Fruit fly (Drosophila melanogaster): ENCODE results near the gene CG6310.
A peak's percentile ranks its signal among the peaks of the same experiment; 100 is the strongest.

The CG6310 gene

dm6 chr3L:11049414-11049813 is 20.2 kb downstream of the CG6310 start (continued):
- TF ChIP-seq ATbp (GFP tag; optimal IDR thresholded peaks at IDR 0.05) (peak; percentile 38), CG6765 (GFP tag; optimal IDR thresholded peaks at IDR 0.05) (peak; percentile 72), fd64A (GFP tag; optimal IDR thresholded peaks at IDR 0.05) (peak; percentile 18), Opbp (GFP tag; IDR thresholded peaks at IDR 0.05; ENCODE audit: partially characterized antibody) (no peak), Pdp1 (GFP tag; optimal IDR thresholded peaks at IDR 0.05) (peak in 1 of 2 experiments; percentile 58), CG7839 (tag; optimal IDR thresholded peaks at IDR 0.05) (peak; percentile 6), CG4328 (GFP tag; optimal IDR thresholded peaks at IDR 0.05) (peak; percentile 37), org-1 (GFP tag; optimal IDR thresholded peaks at IDR 0.05) (peak; percentile 9), Side (GFP tag; optimal IDR thresholded peaks at IDR 0.05) (no peak), Mrtf (GFP tag; IDR thresholded peaks at IDR 0.05) (0 out of 3 replicates have a peak, but pooled peaks have one; percentile 24), CG34376 (GFP tag; optimal IDR thresholded peaks at IDR 0.05) (peak; percentile 66), Fer2 (tag; optimal IDR thresholded peaks at IDR 0.05) (peak; percentile 5), rib (GFP tag; IDR thresholded peaks at IDR 0.05) (peak; percentile 51; the same call in 1 of the 2 replicates), CG7271 (tag; optimal IDR thresholded peaks at IDR 0.05) (no peak), CHES-1-like (GFP tag; optimal IDR thresholded peaks at IDR 0.05) (no peak), CG2120 (GFP tag; optimal IDR thresholded peaks at IDR 0.05) (peak; percentile 11), ac (GFP tag; optimal IDR thresholded peaks at IDR 0.05) (no peak), CG12071 (GFP tag; optimal IDR thresholded peaks at IDR 0.05) (peak; percentile 81), pb (GFP tag; optimal IDR thresholded peaks at IDR 0.05) (no peak), CG17359 (tag; optimal IDR thresholded peaks at IDR 0.05) (peak; percentile 24), usp (GFP tag; optimal IDR thresholded peaks at IDR 0.05) (no peak), CG14710 (tag; optimal IDR thresholded peaks at IDR 0.05) (no peak), CG15601 (tag; optimal IDR thresholded peaks at IDR 0.05) (no peak), sim (GFP tag; IDR thresholded peaks at IDR 0.05) (no peak), caup (GFP tag; optimal IDR thresholded peaks at IDR 0.05; ENCODE audit: severe bottlenecking) (peak; percentile 70), grn (GFP tag; optimal IDR thresholded peaks at IDR 0.05) (peak; percentile 40), Dbx (GFP tag; IDR thresholded peaks at IDR 0.05) (0 out of 3 replicates have a peak, but pooled peaks have one; percentile 47), ci (GFP tag; IDR thresholded peaks at IDR 0.05) (peak; percentile 36; the same call in 1 of the 3 replicates), sob (GFP tag; IDR thresholded peaks at IDR 0.05) (peak; percentile 45; the same call in 1 of the 2 replicates), B-H2 (GFP tag; optimal IDR thresholded peaks at IDR 0.05) (peak; percentile 6), bsh (GFP tag; optimal IDR thresholded peaks at IDR 0.05) (no peak), odd (GFP tag; optimal IDR thresholded peaks at IDR 0.05) (peak; percentile 29), schlank (tag; optimal IDR thresholded peaks at IDR 0.05) (peak; percentile 38), CG12659 (GFP tag; optimal IDR thresholded peaks at IDR 0.05) (peak; percentile 24), CG12769 (tag; optimal IDR thresholded peaks at IDR 0.05) (peak; percentile 54), CG6683 (GFP tag; optimal IDR thresholded peaks at IDR 0.05) (peak; percentile 27), dpn (GFP tag; optimal IDR thresholded peaks at IDR 0.05) (peak in 1 of 2 experiments; percentile 16), Nf-YB (GFP tag; optimal IDR thresholded peaks at IDR 0.05) (no peak), CG6854 (GFP tag; optimal IDR thresholded peaks at IDR 0.05) (peak; percentile 36), Fer1 (GFP tag; optimal IDR thresholded peaks at IDR 0.05) (peak; percentile 86), CG16779 (GFP tag; IDR thresholded peaks at IDR 0.05) (peak; percentile 59; the same call in 1 of the 2 replicates), MTF-1 (GFP tag; optimal IDR thresholded peaks at IDR 0.05; ENCODE audit: borderline replicate concordance) (peak; percentile 43), exex (tag; optimal IDR thresholded peaks at IDR 0.05) (peak; percentile 91), lab (GFP tag; optimal IDR thresholded peaks at IDR 0.05) (peak; percentile 87), CG15011 (GFP tag; optimal IDR thresholded peaks at IDR 0.05) (peak; percentile 32), gsb-n (tag; optimal IDR thresholded peaks at IDR 0.05) (no peak), luna (GFP tag; optimal IDR thresholded peaks at IDR 0.05) (peak; percentile 3), Hey (tag; optimal IDR thresholded peaks at IDR 0.05) (peak; percentile 64)
